Worm (Caenorhabditis elegans) whole organism, mixed stage, embryonic: ENCODE results near the gene C24B9.3.
A peak's percentile ranks its signal among the peaks of the same experiment; 100 is the strongest.

Experiments used
- M03D4.4 ChIP-seq: sonication (generic microtip); optimal IDR thresholded peaks from 2 replicates; lab custom pipeline; 2017; ENCODE audit warnings: mild to moderate bottlenecking, missing genetic modification characterization, missing compliant biosample characterization
- bed-3 ChIP-seq: fragments of 200-800 bp; sonication (Bioruptor generic); optimal IDR thresholded peaks from 3 replicates; lab custom pipeline; 2018; ENCODE audit warnings: mild to moderate bottlenecking, missing genetic modification characterization, moderate library complexity, missing compliant biosample characterization
- blmp-1 ChIP-seq: fragments of 150-350 bp; optimal IDR thresholded peaks from 2 replicates; lab custom pipeline; 2014; ENCODE audit warnings: missing biosample characterization, missing genetic modification characterization
- ceh-43 ChIP-seq: fragments of 200-800 bp; sonication (Bioruptor generic); optimal IDR thresholded peaks from 2 replicates; lab custom pipeline; 2018; ENCODE audit warnings: mild to moderate bottlenecking, missing genetic modification characterization, moderate library complexity, missing compliant biosample characterization
- ceh-83 ChIP-seq: fragments of 200-800 bp; sonication (Bioruptor generic); optimal IDR thresholded peaks from 2 replicates; lab custom pipeline; 2018; ENCODE audit warnings: mild to moderate bottlenecking, missing genetic modification characterization, missing compliant biosample characterization
- ces-1 ChIP-seq: fragments of 150-350 bp; optimal IDR thresholded peaks from 2 replicates; lab custom pipeline; 2014; ENCODE audit warnings: missing biosample characterization, missing genetic modification reagents, missing genetic modification characterization
- cnd-1 ChIP-seq: fragments of 200-800 bp; sonication (Bioruptor generic); optimal IDR thresholded peaks from 2 replicates; lab custom pipeline; 2018; ENCODE audit warnings: mild to moderate bottlenecking, missing genetic modification characterization, missing compliant biosample characterization
- drap-1 ChIP-seq: fragments of 200-800 bp; sonication (Bioruptor generic); optimal IDR thresholded peaks from 3 replicates; lab custom pipeline; 2018; ENCODE audit warnings: mild to moderate bottlenecking, missing genetic modification characterization, missing compliant biosample characterization
- elt-1 ChIP-seq: sonication (generic microtip); optimal IDR thresholded peaks from 2 replicates; lab custom pipeline; 2017; ENCODE audit warnings: missing genetic modification characterization, mild to moderate bottlenecking, missing compliant biosample characterization, antibody characterized with exemption, moderate library complexity, borderline replicate concordance; ENCODE audit not compliant: insufficient read depth
- elt-3 ChIP-seq: fragments of 150-350 bp; optimal IDR thresholded peaks from 2 replicates; lab custom pipeline; 2014; ENCODE audit warnings: missing biosample characterization, missing genetic modification characterization
- flh-1 ChIP-seq: fragments of 200-800 bp; sonication (Bioruptor generic); optimal IDR thresholded peaks from 2 replicates; lab custom pipeline; 2018; ENCODE audit warnings: mild to moderate bottlenecking, missing genetic modification characterization, moderate library complexity, missing compliant biosample characterization
- ham-2 ChIP-seq: fragments of 200-800 bp; sonication (Bioruptor generic); optimal IDR thresholded peaks from 2 replicates; lab custom pipeline; 2018; ENCODE audit warnings: mild to moderate bottlenecking, missing genetic modification characterization, missing compliant biosample characterization
- hlh-1 ChIP-seq: fragments of 150-350 bp; optimal IDR thresholded peaks from 2 replicates; lab custom pipeline; 2014; ENCODE audit warnings: missing biosample characterization, missing genetic modification reagents, missing genetic modification characterization
- lin-13 ChIP-seq: fragments of 150-350 bp; optimal IDR thresholded peaks from 2 replicates; lab custom pipeline; 2014; ENCODE audit warnings: missing biosample characterization, missing genetic modification characterization
- lin-32 ChIP-seq: fragments of 200-800 bp; sonication (Bioruptor generic); optimal IDR thresholded peaks from 2 replicates; lab custom pipeline; 2018; ENCODE audit warnings: mild to moderate bottlenecking, missing genetic modification characterization, missing compliant biosample characterization
- lsy-2 ChIP-seq: fragments of 150-350 bp; optimal IDR thresholded peaks from 2 replicates; lab custom pipeline; 2014; ENCODE audit warnings: missing biosample characterization, missing genetic modification characterization
- mab-5 ChIP-seq: fragments of 150-350 bp; optimal IDR thresholded peaks from 2 replicates; lab custom pipeline; 2014; ENCODE audit warnings: missing biosample characterization, missing genetic modification characterization
- mep-1 ChIP-seq: fragments of 150-350 bp; optimal IDR thresholded peaks from 2 replicates; lab custom pipeline; 2017; ENCODE audit warnings: missing biosample characterization, missing genetic modification reagents, missing genetic modification characterization, inconsistent platforms
- mls-2 ChIP-seq: sonication (generic microtip); optimal IDR thresholded peaks from 2 replicates; lab custom pipeline; 2016; ENCODE audit warnings: mild to moderate bottlenecking, missing genetic modification characterization, moderate library complexity, missing compliant biosample characterization
- nhr-12 ChIP-seq: fragments of 150-350 bp; optimal IDR thresholded peaks from 2 replicates; lab custom pipeline; 2014; ENCODE audit warnings: missing biosample characterization, missing genetic modification characterization
- nhr-2 ChIP-seq: fragments of 150-350 bp; optimal IDR thresholded peaks from 2 replicates; lab custom pipeline; 2014; ENCODE audit warnings: missing biosample characterization, missing genetic modification characterization
- nhr-237 ChIP-seq: fragments of 150-350 bp; optimal IDR thresholded peaks from 2 replicates; lab custom pipeline; 2014; ENCODE audit warnings: missing biosample characterization, missing genetic modification characterization
- nhr-28 ChIP-seq: fragments of 150-350 bp; optimal IDR thresholded peaks from 2 replicates; lab custom pipeline; 2014; ENCODE audit warnings: missing biosample characterization, missing genetic modification characterization
- pha-4 ChIP-seq: fragments of 150-350 bp; optimal IDR thresholded peaks from 2 replicates; lab custom pipeline; 2018; ENCODE audit warnings: missing biosample characterization, missing genetic modification reagents, missing genetic modification characterization
- sem-2 ChIP-seq: fragments of 200-800 bp; sonication (Bioruptor generic); optimal IDR thresholded peaks from 2 replicates; lab custom pipeline; 2018; ENCODE audit warnings: mild to moderate bottlenecking, missing genetic modification characterization, missing compliant biosample characterization
- snpc-4 ChIP-seq: fragments of 150-350 bp; optimal IDR thresholded peaks from 2 replicates; lab custom pipeline; 2014; ENCODE audit warnings: missing biosample characterization, missing genetic modification characterization
- sptf-1 ChIP-seq: sonication (generic microtip); optimal IDR thresholded peaks from 2 replicates; lab custom pipeline; 2017; ENCODE audit warnings: mild to moderate bottlenecking, missing genetic modification characterization, moderate library complexity, missing compliant biosample characterization
- tbx-8 ChIP-seq: fragments of 200-800 bp; sonication (Bioruptor generic); optimal IDR thresholded peaks from 2 replicates; lab custom pipeline; 2018; ENCODE audit warnings: mild to moderate bottlenecking, missing genetic modification characterization, moderate library complexity, missing compliant biosample characterization
- unc-120 ChIP-seq: sonication (generic microtip); optimal IDR thresholded peaks from 2 replicates; lab custom pipeline; 2017; ENCODE audit warnings: missing genetic modification characterization, missing compliant biosample characterization; ENCODE audit not compliant: poor library complexity, severe bottlenecking
- unc-39 ChIP-seq: fragments of 150-350 bp; optimal IDR thresholded peaks from 2 replicates; lab custom pipeline; 2014; ENCODE audit warnings: missing biosample characterization, missing genetic modification characterization
- unc-62 ChIP-seq: fragments of 150-350 bp; optimal IDR thresholded peaks from 2 replicates; lab custom pipeline; 2014; ENCODE audit warnings: missing biosample characterization, missing genetic modification reagents, missing genetic modification characterization
- zip-8 ChIP-seq: fragments of 150-350 bp; optimal IDR thresholded peaks from 2 replicates; lab custom pipeline; 2014; ENCODE audit warnings: missing biosample characterization, missing genetic modification characterization
- ztf-11 ChIP-seq: fragments of 150-350 bp; optimal IDR thresholded peaks from 2 replicates; lab custom pipeline; 2014; ENCODE audit warnings: missing biosample characterization, missing genetic modification characterization

Gene C24B9.3

ce11 chrV:2690478-2690877 lies 20.9 kb downstream of the C24B9.3 start:
- no peak for TF ChIP-seq mep-1
- TF ChIP-seq unc-62 (GFP tag; lab: Kevin White, UChicago): no peak
- TF ChIP-seq tbx-8: no peak
- no peak for TF ChIP-seq ceh-43 (GFP tag; lab: Kevin White, UChicago)
- no peak for TF ChIP-seq mab-5 (tag; lab: Kevin White, UChicago)
- TF ChIP-seq lin-13 (tag; lab: Kevin White, UChicago): no peak
- no peak for TF ChIP-seq bed-3
- TF ChIP-seq ztf-11: no peak
- no peak for TF ChIP-seq elt-3 (tag; lab: Kevin White, UChicago)
- TF ChIP-seq elt-1 (tag; lab: Kevin White, UChicago): no peak
- no peak for TF ChIP-seq ces-1
- no peak for TF ChIP-seq M03D4.4
- TF ChIP-seq sem-2 (GFP tag; lab: Kevin White, UChicago): no peak
- no peak for TF ChIP-seq nhr-12
- TF ChIP-seq mls-2 (tag; lab: Kevin White, UChicago): no peak
- TF ChIP-seq pha-4 (tag; lab: Kevin White, UChicago): no peak

ce11 chrV:2688562-2688961 lies 22.8 kb downstream of the C24B9.3 start:
- TF ChIP-seq mep-1 (no peak), drap-1 (no peak), tbx-8 (no peak), ceh-83 (GFP tag; lab: Kevin White, UChicago) (no peak)

DNA sequence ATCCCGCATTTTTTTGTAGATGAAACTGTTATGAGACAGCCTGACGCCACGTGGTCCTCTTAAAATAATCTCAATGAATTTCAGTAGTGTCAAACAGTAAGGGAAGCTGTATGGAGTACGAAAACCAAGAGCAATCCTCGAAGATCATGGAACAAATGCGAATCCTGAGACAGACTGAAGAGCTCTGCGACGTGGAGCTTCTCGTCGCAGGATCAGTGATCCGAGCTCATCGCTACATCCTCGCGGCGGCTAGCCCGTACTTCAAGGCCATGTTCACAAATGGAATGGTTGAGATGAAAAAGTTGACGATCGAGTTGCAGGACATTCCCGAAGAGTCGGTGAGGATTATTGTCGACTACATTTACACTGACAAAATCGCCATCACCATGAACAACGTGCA lies 27.2 kb downstream of the C24B9.3 start:
- no peak for TF ChIP-seq unc-39 (tag; lab: Kevin White, UChicago)
- TF ChIP-seq sptf-1 (tag; lab: Kevin White, UChicago): no peak
- TF ChIP-seq nhr-237 (tag; lab: Kevin White, UChicago): no peak

DNA sequence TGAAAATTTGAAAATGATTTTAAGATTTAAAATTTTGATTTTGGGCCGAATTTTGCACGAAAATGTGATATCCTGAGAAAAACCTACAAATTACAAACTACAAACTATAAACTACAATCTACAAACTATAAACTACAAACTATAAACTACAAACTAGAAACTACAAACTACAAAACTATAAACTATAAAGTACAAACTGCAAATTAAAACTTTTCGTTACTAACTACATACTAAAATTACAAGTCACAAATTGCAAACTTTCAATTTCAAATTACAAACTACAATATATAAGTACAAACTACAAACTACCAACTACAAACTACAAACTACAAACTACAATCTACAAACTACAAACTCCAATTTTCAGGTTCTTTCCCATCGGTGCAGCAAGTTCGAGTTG lies 27.9 kb downstream of the C24B9.3 start:
- TF ChIP-seq elt-3 (tag; lab: Kevin White, UChicago) (no peak), nhr-12 (no peak), nhr-237 (tag; lab: Kevin White, UChicago) (no peak), nhr-2 (tag; lab: Kevin White, UChicago) (no peak), mab-5 (tag; lab: Kevin White, UChicago) (no peak), zip-8 (tag; lab: Kevin White, UChicago) (no peak), unc-39 (tag; lab: Kevin White, UChicago) (no peak), mep-1 (no peak), ham-2 (GFP tag; lab: Kevin White, UChicago) (no peak), M03D4.4 (no peak), blmp-1 (no peak), flh-1 (GFP tag; lab: Kevin White, UChicago) (no peak), ces-1 (no peak), drap-1 (no peak), lin-13 (tag; lab: Kevin White, UChicago) (no peak), ceh-83 (GFP tag; lab: Kevin White, UChicago) (no peak)
- TF ChIP-seq, all 35 proteins: peak for 0

- TF ChIP-seq elt-3 (tag; lab: Kevin White, UChicago) (no peak), unc-120 (no peak), ceh-83 (GFP tag; lab: Kevin White, UChicago) (no peak), lsy-2 (tag; lab: Kevin White, UChicago) (no peak), mab-5 (tag; lab: Kevin White, UChicago) (no peak), ces-1 (no peak), sem-2 (GFP tag; lab: Kevin White, UChicago) (no peak)
These were observed 33.8 kb downstream of the C24B9.3 start for ce11 chrV:2677648-2678047.

- TF ChIP-seq pha-4 (tag; lab: Kevin White, UChicago) (no peak), blmp-1 (peak; percentile 6)
These were observed 35.7 kb downstream of the C24B9.3 start for ce11 chrV:2675692-2676091.

ce11 chrV:2673807-2674206 lies 37.6 kb downstream of the C24B9.3 start:
- TF ChIP-seq cnd-1 (peak; percentile 59), unc-62 (GFP tag; lab: Kevin White, UChicago) (no peak), ceh-83 (GFP tag; lab: Kevin White, UChicago) (peak; percentile 90), drap-1 (peak; percentile 60), nhr-12 (no peak), snpc-4 (no peak), pha-4 (tag; lab: Kevin White, UChicago) (no peak), lsy-2 (tag; lab: Kevin White, UChicago) (no peak), mep-1 (no peak), sptf-1 (tag; lab: Kevin White, UChicago) (peak; percentile 79), nhr-237 (tag; lab: Kevin White, UChicago) (no peak), tbx-8 (no peak), M03D4.4 (peak; percentile 63), ceh-43 (GFP tag; lab: Kevin White, UChicago) (peak; percentile 49), ztf-11 (no peak), nhr-28 (tag; lab: Kevin White, UChicago) (no peak), hlh-1 (tag; lab: Kevin White, UChicago) (peak; percentile 10), mab-5 (tag; lab: Kevin White, UChicago) (no peak), unc-39 (tag; lab: Kevin White, UChicago) (no peak), bed-3 (peak; percentile 61), unc-120 (peak; percentile 32), nhr-2 (tag; lab: Kevin White, UChicago) (no peak), sem-2 (GFP tag; lab: Kevin White, UChicago) (peak; percentile 59), lin-32 (no peak), lin-13 (tag; lab: Kevin White, UChicago) (no peak), elt-3 (tag; lab: Kevin White, UChicago) (no peak), ham-2 (GFP tag; lab: Kevin White, UChicago) (no peak), mls-2 (tag; lab: Kevin White, UChicago) (peak; percentile 81), ces-1 (no peak), zip-8 (tag; lab: Kevin White, UChicago) (no peak)
